Worm (Caenorhabditis elegans) whole organism, L1 larva: ENCODE data around the gene hpo-30.

Experiments
- C16A3.4 ChIP-seq: fragments of 150-350 bp; optimal IDR thresholded peaks from 2 replicates; lab custom pipeline; 2014; ENCODE audit warnings: missing biosample characterization, missing genetic modification characterization
- C34B4.2 ChIP-seq: sonication (generic microtip); optimal IDR thresholded peaks from 2 replicates; lab custom pipeline; 2017; ENCODE audit warnings: mild to moderate bottlenecking, missing genetic modification characterization, missing compliant biosample characterization
- alr-1 ChIP-seq: fragments of 200-800 bp; sonication (Bioruptor generic); optimal IDR thresholded peaks from 2 replicates; lab custom pipeline; 2018; ENCODE audit warnings: borderline replicate concordance, mild to moderate bottlenecking, missing genetic modification characterization, missing compliant biosample characterization
- aly-2 ChIP-seq: fragments of 150-350 bp; optimal IDR thresholded peaks from 2 replicates; lab custom pipeline; 2014; ENCODE audit warnings: missing biosample characterization, missing genetic modification characterization
- ama-1 ChIP-seq: fragments of 150-350 bp; optimal IDR thresholded peaks from 2 replicates; lab custom pipeline; 2014
- ceh-63 ChIP-seq: fragments of 200-800 bp; sonication (Bioruptor generic); optimal IDR thresholded peaks from 2 replicates; lab custom pipeline; 2018; ENCODE audit warnings: mild to moderate bottlenecking, missing genetic modification characterization, missing compliant biosample characterization
- ceh-82 ChIP-seq, 3 experiments: fragments of 150-350 bp in 1 of 3; sonication (generic microtip) in 2 of 3; optimal IDR thresholded peaks; 2 replicates each; lab custom pipeline; 2014 to 2017; ENCODE audit warnings: missing biosample characterization in 3 of 3, missing genetic modification characterization in 3 of 3
- ceh-88 ChIP-seq: fragments of 200-800 bp; sonication (Bioruptor generic); IDR thresholded peaks from 2 replicates; pipeline ENCODE4 v1.3.6; 2022; ENCODE audit warnings: missing genetic modification characterization, missing compliant biosample characterization
- ces-1 ChIP-seq: fragments of 150-350 bp; optimal IDR thresholded peaks from 2 replicates; lab custom pipeline; 2014; ENCODE audit warnings: missing biosample characterization, missing genetic modification reagents, missing genetic modification characterization
- dpl-1 ChIP-seq, 3 experiments: fragments of 150-350 bp in 2 of 3; sonication (generic microtip) in 1 of 3; optimal IDR thresholded peaks; 2 replicates each; lab custom pipeline; 2014 to 2017; ENCODE audit warnings: missing biosample characterization in 3 of 3, missing genetic modification characterization in 3 of 3, missing genetic modification reagents in 3 of 3
- efl-1 ChIP-seq, 4 experiments: fragments of 150-350 bp; optimal IDR thresholded peaks in 3 of 4; peaks in 1 of 4; 1 replicate in 1 of 4; 2 replicates in 3 of 4; lab custom pipeline; 2014; ENCODE audit warnings: missing biosample characterization in 2 of 4, missing genetic modification characterization in 2 of 4, missing genetic modification reagents in 2 of 4
- egl-27 ChIP-seq, 2 experiments: fragments of 150-350 bp in 1 of 2; sonication (generic microtip); optimal IDR thresholded peaks; 3 replicates each; lab custom pipeline; 2017 to 2018; ENCODE audit warnings: missing biosample characterization in 2 of 2, missing genetic modification characterization in 2 of 2, missing genetic modification reagents in 2 of 2
- elt-2 ChIP-seq: sonication (generic microtip); optimal IDR thresholded peaks from 2 replicates; lab custom pipeline; 2016; ENCODE audit warnings: missing genetic modification characterization, mild to moderate bottlenecking, inconsistent platforms, missing compliant biosample characterization, missing genetic modification reagents
- elt-3 ChIP-seq, 6 experiments: fragments of 150-350 bp in 1 of 6; sonication (generic microtip); optimal IDR thresholded peaks; 2 replicates each; lab custom pipeline; 2017 to 2018; ENCODE audit warnings: missing biosample characterization in 6 of 6, missing genetic modification characterization in 6 of 6, inconsistent platforms in 1 of 6
- ets-5 ChIP-seq: fragments of 200-800 bp; sonication (Bioruptor generic); IDR thresholded peaks from 2 replicates; pipeline ENCODE4 v1.3.6; 2022; ENCODE audit warnings: missing genetic modification characterization, missing compliant biosample characterization
- fkh-10 ChIP-seq: sonication (generic microtip); optimal IDR thresholded peaks from 2 replicates; lab custom pipeline; 2017; ENCODE audit warnings: missing biosample characterization, missing genetic modification reagents, missing genetic modification characterization
- fkh-8 ChIP-seq: sonication (generic microtip); optimal IDR thresholded peaks from 2 replicates; lab custom pipeline; 2016; ENCODE audit warnings: mild to moderate bottlenecking, missing genetic modification characterization, missing compliant biosample characterization
- grh-1 ChIP-seq: fragments of 200-800 bp; sonication (Bioruptor generic); IDR thresholded peaks from 2 replicates; pipeline ENCODE4 v1.3.6; 2022; ENCODE audit warnings: missing genetic modification reagents, missing genetic modification characterization, missing compliant biosample characterization
- hlh-4 ChIP-seq: sonication (generic microtip); optimal IDR thresholded peaks from 2 replicates; lab custom pipeline; 2016; ENCODE audit warnings: mild to moderate bottlenecking, missing genetic modification characterization, missing compliant biosample characterization
- hpl-2 ChIP-seq: fragments of 150-350 bp; optimal IDR thresholded peaks from 2 replicates; lab custom pipeline; 2014; ENCODE audit warnings: missing biosample characterization, missing genetic modification reagents, missing genetic modification characterization
- isw-1 ChIP-seq: fragments of 200-800 bp; sonication (Bioruptor generic); IDR thresholded peaks from 2 replicates; pipeline ENCODE4 v1.3.6; 2022; ENCODE audit warnings: missing genetic modification characterization, missing compliant biosample characterization
- lin-13 ChIP-seq: fragments of 150-350 bp; optimal IDR thresholded peaks from 2 replicates; lab custom pipeline; 2014; ENCODE audit warnings: missing biosample characterization, missing genetic modification reagents, missing genetic modification characterization
- lin-15B ChIP-seq: fragments of 150-350 bp; sonication (generic microtip); optimal IDR thresholded peaks from 3 replicates; lab custom pipeline; 2014; ENCODE audit warnings: missing biosample characterization, missing genetic modification characterization
- lin-35 ChIP-seq, 2 experiments: fragments of 150-350 bp; optimal IDR thresholded peaks; 2 replicates each; lab custom pipeline; 2014; ENCODE audit warnings: missing biosample characterization in 2 of 2, missing genetic modification characterization in 2 of 2, missing genetic modification reagents in 2 of 2
- lir-3 ChIP-seq: sonication (generic microtip); optimal IDR thresholded peaks from 2 replicates; lab custom pipeline; 2016; ENCODE audit warnings: mild to moderate bottlenecking, missing genetic modification characterization, moderate library complexity, missing compliant biosample characterization; ENCODE audit not compliant: poor library complexity
- lsy-2 ChIP-seq, 2 experiments: fragments of 150-350 bp; optimal IDR thresholded peaks; 2 replicates each; lab custom pipeline; 2014; ENCODE audit warnings: missing biosample characterization in 2 of 2, missing genetic modification characterization in 2 of 2
- mef-2 ChIP-seq: fragments of 150-350 bp; optimal IDR thresholded peaks from 2 replicates; lab custom pipeline; 2014; ENCODE audit warnings: missing biosample characterization, missing genetic modification characterization
- nhr-12 ChIP-seq: sonication (generic microtip); optimal IDR thresholded peaks from 2 replicates; lab custom pipeline; 2017; ENCODE audit warnings: missing biosample characterization, missing genetic modification characterization
- nhr-19 ChIP-seq: fragments of 200-800 bp; sonication (Bioruptor generic); conservative IDR thresholded peaks from 2 replicates; pipeline ENCODE4 v1.3.6; 2022; ENCODE audit warnings: missing genetic modification characterization, missing compliant biosample characterization
- nhr-20 ChIP-seq: sonication (generic microtip); optimal IDR thresholded peaks from 2 replicates; lab custom pipeline; 2016; ENCODE audit warnings: mild to moderate bottlenecking, missing genetic modification characterization, missing compliant biosample characterization
- nhr-28 ChIP-seq: fragments of 150-350 bp; optimal IDR thresholded peaks from 2 replicates; lab custom pipeline; 2014; ENCODE audit warnings: missing biosample characterization, missing genetic modification characterization
- nhr-47 ChIP-seq: sonication (generic microtip); optimal IDR thresholded peaks from 2 replicates; lab custom pipeline; 2016; ENCODE audit warnings: mild to moderate bottlenecking, missing genetic modification characterization, moderate library complexity, missing compliant biosample characterization
- nhr-71 ChIP-seq: sonication (generic microtip); optimal IDR thresholded peaks from 2 replicates; lab custom pipeline; 2016; ENCODE audit warnings: mild to moderate bottlenecking, missing genetic modification characterization, moderate library complexity, missing compliant biosample characterization
- nhr-76 ChIP-seq: sonication (generic microtip); optimal IDR thresholded peaks from 2 replicates; lab custom pipeline; 2017; ENCODE audit warnings: missing biosample characterization, missing genetic modification characterization
- nhr-77 ChIP-seq: fragments of 150-350 bp; optimal IDR thresholded peaks from 2 replicates; lab custom pipeline; 2014; ENCODE audit warnings: missing biosample characterization, missing genetic modification characterization
- nhr-84 ChIP-seq: sonication (generic microtip); optimal IDR thresholded peaks from 2 replicates; lab custom pipeline; 2017; ENCODE audit warnings: missing biosample characterization, missing genetic modification characterization
- nhr-85 ChIP-seq: sonication (generic microtip); peaks from one replicate; lab custom pipeline; 2016; ENCODE audit warnings: missing genetic modification characterization, inconsistent platforms, missing compliant biosample characterization
- nhr-90 ChIP-seq: sonication (generic microtip); optimal IDR thresholded peaks from 2 replicates; lab custom pipeline; 2016; ENCODE audit warnings: mild to moderate bottlenecking, missing genetic modification characterization, missing compliant biosample characterization; ENCODE audit not compliant: poor library complexity
- rnt-1 ChIP-seq: sonication (generic microtip); optimal IDR thresholded peaks from 2 replicates; lab custom pipeline; 2016; ENCODE audit warnings: mild to moderate bottlenecking, missing genetic modification characterization, moderate library complexity, missing compliant biosample characterization
- skn-1 ChIP-seq: fragments of 150-350 bp; optimal IDR thresholded peaks from 2 replicates; lab custom pipeline; 2014; ENCODE audit warnings: missing biosample characterization, missing genetic modification characterization
- snpc-4 ChIP-seq: fragments of 150-350 bp; optimal IDR thresholded peaks from 2 replicates; lab custom pipeline; 2014; ENCODE audit warnings: missing biosample characterization, missing genetic modification characterization
- snu-23 ChIP-seq: sonication (generic microtip); optimal IDR thresholded peaks from 2 replicates; lab custom pipeline; 2016; ENCODE audit warnings: missing genetic modification characterization, missing compliant biosample characterization
- sup-37 ChIP-seq: fragments of 200-800 bp; sonication (Bioruptor generic); optimal IDR thresholded peaks from 2 replicates; lab custom pipeline; 2018; ENCODE audit warnings: mild to moderate bottlenecking, missing genetic modification characterization, missing compliant biosample characterization
- swsn-7 ChIP-seq: sonication (generic microtip); optimal IDR thresholded peaks from 2 replicates; lab custom pipeline; 2016; ENCODE audit warnings: missing genetic modification characterization, missing compliant biosample characterization
- tbx-2 ChIP-seq: sonication (generic microtip); optimal IDR thresholded peaks from 2 replicates; lab custom pipeline; 2016; ENCODE audit warnings: missing genetic modification characterization, missing compliant biosample characterization
- unc-130 ChIP-seq: fragments of 150-350 bp; optimal IDR thresholded peaks from 2 replicates; lab custom pipeline; 2017; ENCODE audit warnings: missing biosample characterization, missing genetic modification characterization, inconsistent platforms
- unc-30 ChIP-seq: sonication (generic microtip); optimal IDR thresholded peaks from 2 replicates; lab custom pipeline; 2017; ENCODE audit warnings: missing biosample characterization, missing genetic modification characterization
- unc-86 ChIP-seq: sonication (generic microtip); optimal IDR thresholded peaks from 2 replicates; lab custom pipeline; 2016; ENCODE audit warnings: missing genetic modification characterization, missing compliant biosample characterization
- unc-98 ChIP-seq: fragments of 200-800 bp; sonication (Bioruptor generic); IDR thresholded peaks from 2 replicates; pipeline ENCODE4 v1.3.6; 2022; ENCODE audit warnings: missing genetic modification characterization, missing compliant biosample characterization
- vab-15 ChIP-seq: sonication (generic microtip); optimal IDR thresholded peaks from 2 replicates; lab custom pipeline; 2017; ENCODE audit warnings: missing genotype, mild to moderate bottlenecking, missing genetic modification characterization, missing compliant biosample characterization
- zag-1 ChIP-seq: fragments of 150-350 bp; optimal IDR thresholded peaks from 2 replicates; lab custom pipeline; 2014; ENCODE audit warnings: missing biosample characterization, missing genetic modification characterization
- ztf-11 ChIP-seq, 2 experiments: sonication (generic microtip); optimal IDR thresholded peaks; 2 replicates each; lab custom pipeline; 2016 to 2017; ENCODE audit warnings: missing genetic modification characterization in 2 of 2, missing biosample characterization in 1 of 2, missing compliant biosample characterization in 1 of 2
- ztf-4 ChIP-seq: fragments of 150-350 bp; optimal IDR thresholded peaks from 2 replicates; lab custom pipeline; 2014; ENCODE audit warnings: missing biosample characterization, missing genetic modification characterization

Gene hpo-30

ce11 chrV:12291587-12291986 lies 18.6 kb downstream of the hpo-30 start, which contains the start of the genes srpa-68 and srh-16:
TSS of gene srpa-68 (minus strand) at chrV:12291658.
TSS of gene srh-16 (plus strand) at chrV:12291861.
- TF ChIP-seq swsn-7 (tag; lab: Kevin White, UChicago) = peak; percentile 93
- TF ChIP-seq ceh-63 = no peak
- TF ChIP-seq nhr-77 (tag; lab: Kevin White, UChicago) = peak; percentile 77
- peak; percentile 76 for TF ChIP-seq fkh-8 (tag; lab: Kevin White, UChicago)
- no peak; the same call in 1 of the 2 replicates for TF ChIP-seq unc-98 (GFP tag; lab: Robert Waterston, UW)
- TF ChIP-seq alr-1 (tag; lab: Kevin White, UChicago) = no peak
- peak; percentile 52 for TF ChIP-seq hpl-2 (GFP tag; lab: Kevin White, UChicago)
- peak; percentile 93 for TF ChIP-seq C16A3.4
- TF ChIP-seq ama-1 = peak; percentile 67
- TF ChIP-seq efl-1 (optimal IDR thresholded peaks at IDR 0.05; lab: Kevin White, UChicago) = peak; percentile 82 to 99
- TF ChIP-seq efl-1 (GFP tag; optimal IDR thresholded peaks at IDR 0.05 in 1 of 2; lab: Kevin White, UChicago) = peak; percentile 97 to 100
- peak; percentile 90 for TF ChIP-seq skn-1
- TF ChIP-seq elt-3 (tag; optimal IDR thresholded peaks at IDR 0.05; lab: Kevin White, UChicago) = peak in 2 of 6 experiments; percentile 86 to 89
- peak; percentile 88 for TF ChIP-seq isw-1 (GFP tag; lab: Robert Waterston, UW)
- TF ChIP-seq nhr-84 = no peak
- TF ChIP-seq rnt-1 (tag; lab: Kevin White, UChicago) = peak; percentile 97
- peak; percentile 91 to 93 (median 93) for TF ChIP-seq ceh-82 (tag; optimal IDR thresholded peaks at IDR 0.05; lab: Kevin White, UChicago)
- no peak for TF ChIP-seq C34B4.2 (tag; lab: Kevin White, UChicago)
- peak; percentile 93 for TF ChIP-seq tbx-2 (tag; lab: Kevin White, UChicago)
- peak; percentile 87 for TF ChIP-seq snpc-4 (tag; lab: Kevin White, UChicago)
- TF ChIP-seq elt-2 (tag; lab: Kevin White, UChicago) = peak; percentile 86
- TF ChIP-seq mef-2 (tag; lab: Kevin White, UChicago) = peak; percentile 5
- peak; percentile 59 for TF ChIP-seq ztf-4 (tag; lab: Kevin White, UChicago)
- TF ChIP-seq nhr-47 (tag; lab: Kevin White, UChicago) = peak; percentile 96
- no peak for TF ChIP-seq ces-1 (GFP tag; lab: Kevin White, UChicago)
- peak; percentile 5 for TF ChIP-seq hlh-4 (tag; lab: Kevin White, UChicago)
- TF ChIP-seq ztf-11 (tag; optimal IDR thresholded peaks at IDR 0.05; lab: Kevin White, UChicago) = peak; percentile 71 to 80
- TF ChIP-seq fkh-10 (GFP tag; lab: Kevin White, UChicago) = peak; percentile 77
- TF ChIP-seq zag-1 = no peak
- peak; percentile 87 for TF ChIP-seq unc-130 (tag; lab: Kevin White, UChicago)
- TF ChIP-seq nhr-85 = peak; percentile 98
- no peak for TF ChIP-seq vab-15 (tag; lab: Kevin White, UChicago)
- peak; percentile 12 for TF ChIP-seq nhr-28
- TF ChIP-seq nhr-19 (GFP tag; lab: Robert Waterston, UW) = peak; percentile 94
- TF ChIP-seq lin-15B (tag; lab: Kevin White, UChicago) = peak; percentile 70
- TF ChIP-seq nhr-12 (tag; lab: Kevin White, UChicago) = no peak
- TF ChIP-seq unc-30 (tag; lab: Kevin White, UChicago) = peak; percentile 41
- no peak for TF ChIP-seq egl-27 (tag; optimal IDR thresholded peaks at IDR 0.05; lab: Kevin White, UChicago)
- TF ChIP-seq snu-23 (GFP tag; lab: Kevin White, UChicago) = peak; percentile 94
- peak; percentile 93 for TF ChIP-seq grh-1
- TF ChIP-seq lsy-2 (tag; optimal IDR thresholded peaks at IDR 0.05; lab: Kevin White, UChicago) = peak; percentile 94
- no peak for TF ChIP-seq nhr-76 (tag; lab: Kevin White, UChicago)
- TF ChIP-seq nhr-71 (tag; lab: Kevin White, UChicago) = peak; percentile 95
- peak; percentile 95 for TF ChIP-seq nhr-90
- peak; percentile 76 for TF ChIP-seq ceh-88 (GFP tag; lab: Robert Waterston, UW)
- peak; percentile 91 for TF ChIP-seq nhr-20 (tag; lab: Kevin White, UChicago)
- peak; percentile 82 for TF ChIP-seq aly-2 (tag; lab: Kevin White, UChicago)
- TF ChIP-seq sup-37 (GFP tag; lab: Kevin White, UChicago) = peak; percentile 89
- peak; percentile 68 for TF ChIP-seq lir-3
- TF ChIP-seq ets-5 (GFP tag; lab: Robert Waterston, UW) = no peak
- TF ChIP-seq lin-13 = peak; percentile 73
- TF ChIP-seq dpl-1 (GFP tag; optimal IDR thresholded peaks at IDR 0.05; lab: Kevin White, UChicago) = peak; percentile 98 to 99 (median 99)
- peak; percentile 96 to 99 for TF ChIP-seq lin-35 (GFP tag; optimal IDR thresholded peaks at IDR 0.05; lab: Kevin White, UChicago)
- TF ChIP-seq unc-86 (tag; lab: Kevin White, UChicago) = peak; percentile 87
